Worm (Caenorhabditis elegans) whole organism, dauer: Measurements from ENCODE around the gene efn-2.

Source experiments
- unc-62 ChIP-seq: sonication (generic microtip); optimal IDR thresholded peaks from 2 replicates; lab custom pipeline; 2017; ENCODE audit warnings: missing biosample characterization, missing genetic modification reagents, missing genetic modification characterization

The efn-2 gene

DNA sequence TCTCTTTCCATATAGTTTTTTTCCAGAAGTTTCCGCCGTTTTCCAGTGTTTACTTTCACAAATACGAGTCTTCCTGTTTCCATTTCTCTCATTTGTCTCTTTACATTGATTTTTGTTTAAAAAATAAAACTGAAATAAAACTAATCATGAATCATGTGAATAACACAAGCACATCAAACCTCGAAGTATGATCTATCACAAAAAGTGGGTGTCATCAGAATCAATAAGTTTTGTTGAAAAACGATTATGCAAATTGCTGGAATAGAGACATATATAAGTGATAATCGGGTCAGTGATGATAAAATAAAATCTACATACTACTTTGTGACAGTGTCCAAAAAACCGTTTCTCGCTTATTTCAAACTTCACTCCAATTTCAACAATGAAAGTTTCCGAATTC is 44.7 kb downstream of the efn-2 start, which contains the start of gene R09H10.7:
TSS of gene R09H10.7 (plus strand) at position 301 of the 400 bp plus-strand sequence.
- TF ChIP-seq unc-62 (GFP tag; lab: Kevin White, UChicago), result no peak
